Worm (Caenorhabditis elegans) whole organism, L4/young adult: ENCODE data around the gene F35H12.5.
A peak's percentile ranks its signal among the peaks of the same experiment; 100 is the strongest.

Source experiments
- W03F9.2 ChIP-seq: fragments of 150-350 bp; optimal IDR thresholded peaks from 2 replicates; lab custom pipeline; 2014; ENCODE audit warnings: missing biosample characterization, missing genetic modification characterization
- him-1 ChIP-seq: sonication (generic microtip); optimal IDR thresholded peaks from 2 replicates; lab custom pipeline; 2016; ENCODE audit warnings: missing genotype, missing genetic modification reagents, missing genetic modification characterization, missing compliant biosample characterization

- TF ChIP-seq him-1 (tag; lab: Kevin White, UChicago) (no peak), W03F9.2 (tag; lab: Kevin White, UChicago) (peak; percentile 2)
These were observed 36.4 kb downstream of the F35H12.5 start, which contains the start of gene apm-3 for ce11 chrX:954499-955061.
